Worm (Caenorhabditis elegans) whole organism, mixed stage, embryonic: ENCODE data around the gene ZK177.12.

Experiments used
- elt-3 ChIP-seq: fragments of 150-350 bp; optimal IDR thresholded peaks from 2 replicates; lab custom pipeline; 2014; ENCODE audit warnings: missing biosample characterization, missing genetic modification characterization
- mab-5 ChIP-seq: fragments of 150-350 bp; optimal IDR thresholded peaks from 2 replicates; lab custom pipeline; 2014; ENCODE audit warnings: missing biosample characterization, missing genetic modification characterization
- nhr-28 ChIP-seq: fragments of 150-350 bp; optimal IDR thresholded peaks from 2 replicates; lab custom pipeline; 2014; ENCODE audit warnings: missing biosample characterization, missing genetic modification characterization

DNA sequence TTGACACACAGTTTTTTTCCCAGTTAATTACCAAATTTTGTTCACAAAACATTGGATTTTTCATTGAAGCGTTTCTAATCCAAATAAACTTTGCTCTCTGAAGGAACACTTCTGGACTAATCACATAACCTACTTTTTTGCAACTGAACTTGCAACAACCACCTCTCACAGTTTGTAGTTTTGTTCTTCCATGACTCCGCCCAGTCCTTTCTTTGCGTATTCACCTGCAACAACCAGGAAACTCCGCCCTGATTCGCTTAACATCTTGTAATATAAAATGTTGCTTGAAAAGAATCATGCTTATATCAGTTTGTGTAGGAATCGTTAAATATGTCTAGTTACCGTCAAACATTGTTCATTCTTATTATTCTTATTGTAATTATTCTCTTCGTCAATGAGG, 34.9 kb downstream of the ZK177.12 start, which contains the start of gene ins-11:
- TF ChIP-seq mab-5 (tag; lab: Kevin White, UChicago): no peak
- no peak for TF ChIP-seq elt-3
- no peak for TF ChIP-seq nhr-28 (tag; lab: Kevin White, UChicago)
